Worm (Caenorhabditis elegans) whole organism, mixed stage, embryonic: Measurements from ENCODE around the gene Y46E12BL.2.

Source experiments
- lsy-2 ChIP-seq: fragments of 150-350 bp; optimal IDR thresholded peaks from 2 replicates; lab custom pipeline; 2014; ENCODE audit warnings: missing biosample characterization, missing genetic modification characterization
- mab-5 ChIP-seq: fragments of 150-350 bp; optimal IDR thresholded peaks from 2 replicates; lab custom pipeline; 2014; ENCODE audit warnings: missing biosample characterization, missing genetic modification characterization
- nhr-12 ChIP-seq: fragments of 150-350 bp; optimal IDR thresholded peaks from 2 replicates; lab custom pipeline; 2014; ENCODE audit warnings: missing biosample characterization, missing genetic modification characterization
- nhr-28 ChIP-seq: fragments of 150-350 bp; optimal IDR thresholded peaks from 2 replicates; lab custom pipeline; 2014; ENCODE audit warnings: missing biosample characterization, missing genetic modification characterization
- nhr-76 ChIP-seq: sonication (generic microtip); optimal IDR thresholded peaks from 2 replicates; lab custom pipeline; 2017; ENCODE audit warnings: missing biosample characterization, missing genetic modification characterization
- pha-4 ChIP-seq: fragments of 150-350 bp; optimal IDR thresholded peaks from 2 replicates; lab custom pipeline; 2018; ENCODE audit warnings: missing biosample characterization, missing genetic modification reagents, missing genetic modification characterization
- ztf-11 ChIP-seq: fragments of 150-350 bp; optimal IDR thresholded peaks from 2 replicates; lab custom pipeline; 2014; ENCODE audit warnings: missing biosample characterization, missing genetic modification characterization

DNA sequence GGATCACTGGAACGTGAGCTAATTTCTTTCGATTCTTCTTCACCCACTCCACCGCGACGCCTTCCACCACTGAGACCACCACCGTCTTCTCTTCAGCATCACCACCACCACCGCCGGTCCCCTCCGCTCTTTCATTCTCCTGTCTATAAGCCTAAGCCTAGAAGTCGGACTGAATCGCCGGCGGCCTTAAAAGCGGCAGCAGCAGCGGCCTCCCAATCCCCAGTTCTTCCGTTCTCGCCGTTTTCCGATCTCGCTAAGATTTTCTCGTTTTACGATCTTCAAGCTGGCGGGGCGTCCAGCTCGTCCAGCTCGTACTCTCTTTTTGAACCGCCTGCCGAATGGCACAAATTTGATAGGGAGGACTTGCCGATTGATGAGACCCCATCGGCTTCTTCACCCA lies 6.6 kb upstream of the Y46E12BL.2 start:
- TF ChIP-seq lsy-2 (no peak), pha-4 (tag; lab: Kevin White, UChicago) (no peak), nhr-12 (tag; lab: Kevin White, UChicago) (no peak), nhr-76 (tag; lab: Kevin White, UChicago) (no peak), nhr-28 (tag; lab: Kevin White, UChicago) (no peak), mab-5 (no peak), ztf-11 (tag; lab: Kevin White, UChicago) (no peak)
